Fruit fly (Drosophila melanogaster): ENCODE measurements around the gene CG4709.

DNA sequence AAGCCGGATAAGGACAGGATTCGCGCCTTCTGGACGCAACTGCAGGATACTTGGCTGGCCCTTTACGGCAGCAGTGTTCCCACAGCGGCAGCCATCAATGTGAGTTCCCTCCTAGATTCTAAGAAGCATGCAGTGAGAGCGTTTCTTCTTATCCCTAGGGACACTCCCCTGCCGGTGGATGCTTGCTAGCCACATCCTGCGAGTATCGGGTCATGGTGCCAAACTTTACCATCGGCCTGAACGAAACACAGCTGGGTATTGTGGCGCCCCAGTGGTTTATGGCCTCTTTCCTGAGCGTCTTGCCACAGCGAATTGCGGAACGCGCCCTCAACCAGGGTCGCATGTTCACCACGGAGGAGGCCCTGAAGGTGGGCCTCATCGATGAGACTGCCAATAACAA lies 34.9 kb upstream of the CG4709 start:
- no peak for TF ChIP-seq Myc (optimal IDR thresholded peaks at IDR 0.05)
- TF ChIP-seq pan (optimal IDR thresholded peaks at IDR 0.05), result no peak
- TF ChIP-seq Dfd (GFP tag; optimal IDR thresholded peaks at IDR 0.05), result no peak
- TF ChIP-seq tai (GFP tag; optimal IDR thresholded peaks at IDR 0.05), result no peak
- no peak for TF ChIP-seq sage (GFP tag; optimal IDR thresholded peaks at IDR 0.05)
- TF ChIP-seq psq (GFP tag; optimal IDR thresholded peaks at IDR 0.05), result no peak
- no peak for TF ChIP-seq br (GFP tag; optimal IDR thresholded peaks at IDR 0.05)
- TF ChIP-seq Abd-B (GFP tag; optimal IDR thresholded peaks at IDR 0.05), result no peak
- no peak for TF ChIP-seq foxo (GFP tag; optimal IDR thresholded peaks at IDR 0.05)

Data from whole organism, wandering third instar larva.